Fruit fly (Drosophila melanogaster) whole organism, wandering third instar larva: Measurements from ENCODE around the gene vito.
A peak's percentile ranks its signal among the peaks of the same experiment; 100 is the strongest.

Experiments
- Myc ChIP-seq: fragments of >200 bp; optimal IDR thresholded peaks from 2 replicates; lab custom pipeline; 2017
- Sp1 ChIP-seq: fragments of 200-800 bp; sonication (Bioruptor generic); optimal IDR thresholded peaks from 3 replicates; lab custom pipeline; 2019; ENCODE audit warnings: missing biosample characterization, mild to moderate bottlenecking, missing genetic modification characterization, moderate library complexity
- brk ChIP-seq: fragments of 200-800 bp; sonication (Bioruptor generic); optimal IDR thresholded peaks from 2 replicates; lab custom pipeline; 2016; ENCODE audit warnings: missing biosample characterization, mild to moderate bottlenecking, missing genetic modification characterization

dm6 chr3L:5779476-5780401 is 2.6 kb upstream of the vito start, which contains the start of the genes Myt1, PGRP-LD and Pmi:
- TF ChIP-seq brk (GFP tag; lab: Kevin White, UChicago) (no peak), Myc (lab: Kevin White, UChicago) (peak; percentile 8), Sp1 (GFP tag; lab: Kevin White, UChicago) (no peak)
